Fruit fly (Drosophila melanogaster) whole organism, embryonic: ENCODE results near the gene sad.

Experiments used
- BtbVII ChIP-seq: fragments of 200-800 bp; sonication (Bioruptor generic); optimal IDR thresholded peaks from 3 replicates; lab custom pipeline; 2017; ENCODE audit warnings: missing biosample characterization, mild to moderate bottlenecking, missing genetic modification characterization
- CG10366 ChIP-seq: fragments of 200-800 bp; sonication (Bioruptor generic); IDR thresholded peaks from 2 replicates; pipeline ENCODE4 v1.3.6; 2022; ENCODE audit warnings: missing biosample characterization, missing genetic modification characterization
- CG12219 ChIP-seq: fragments of 200-800 bp; sonication (Bioruptor generic); optimal IDR thresholded peaks from 3 replicates; lab custom pipeline; 2018; ENCODE audit warnings: missing biosample characterization, mild to moderate bottlenecking, missing genetic modification characterization
- CG13775 ChIP-seq: fragments of 200-800 bp; sonication (Bioruptor generic); optimal IDR thresholded peaks from 3 replicates; lab custom pipeline; 2017; ENCODE audit warnings: missing biosample characterization, mild to moderate bottlenecking, missing genetic modification characterization
- CG15269 ChIP-seq: fragments of 200-800 bp; sonication (Bioruptor generic); optimal IDR thresholded peaks from 2 replicates; lab custom pipeline; 2018; ENCODE audit warnings: missing biosample characterization, mild to moderate bottlenecking, missing genetic modification characterization, moderate library complexity
- CG16779 ChIP-seq: fragments of 200-800 bp; sonication (Bioruptor generic); IDR thresholded peaks from 2 replicates; pipeline ENCODE4 v1.3.6; 2022; ENCODE audit warnings: missing biosample characterization, missing genetic modification characterization
- CG30020 ChIP-seq: fragments of 200-800 bp; optimal IDR thresholded peaks from 2 replicates; lab custom pipeline; 2019; ENCODE audit warnings: missing biosample characterization, mild to moderate bottlenecking, missing genetic modification characterization, moderate library complexity
- CG4424 ChIP-seq: fragments of 200-800 bp; sonication (Bioruptor generic); optimal IDR thresholded peaks from 3 replicates; lab custom pipeline; 2016; ENCODE audit warnings: missing biosample characterization, missing genetic modification characterization
- CG8944 ChIP-seq: fragments of 200-800 bp; sonication (Bioruptor generic); optimal IDR thresholded peaks from 3 replicates; lab custom pipeline; 2016; ENCODE audit warnings: missing biosample characterization, missing genetic modification characterization
- CG9437 ChIP-seq: fragments of 200-800 bp; sonication (Bioruptor generic); optimal IDR thresholded peaks from 2 replicates; lab custom pipeline; 2018; ENCODE audit warnings: missing biosample characterization, mild to moderate bottlenecking, missing genetic modification characterization
- Chrac-16 ChIP-seq: fragments of 200-800 bp; sonication (Bioruptor generic); optimal IDR thresholded peaks from 3 replicates; lab custom pipeline; 2016; ENCODE audit warnings: missing biosample characterization, missing genetic modification characterization
- D19A ChIP-seq: fragments of 200-800 bp; optimal IDR thresholded peaks from 3 replicates; lab custom pipeline; 2019; ENCODE audit warnings: missing biosample characterization, mild to moderate bottlenecking, missing genetic modification characterization, moderate library complexity
- E2f1 ChIP-seq: fragments of 200-800 bp; sonication (Bioruptor generic); IDR thresholded peaks from 2 replicates; pipeline ENCODE4 v1.3.6; 2022; ENCODE audit warnings: missing biosample characterization, missing genetic modification characterization
- Hand ChIP-seq: fragments of 200-800 bp; sonication (Bioruptor generic); optimal IDR thresholded peaks from 2 replicates; lab custom pipeline; 2017; ENCODE audit warnings: mild to moderate bottlenecking, missing biosample characterization, missing genetic modification reagents, missing genetic modification characterization
- Kr ChIP-seq: fragments of 200-800 bp; sonication (Bioruptor generic); optimal IDR thresholded peaks from 2 replicates; lab custom pipeline; 2017; ENCODE audit warnings: missing biosample characterization, mild to moderate bottlenecking, missing genetic modification characterization
- Ptx1 ChIP-seq: fragments of 200-800 bp; sonication (Bioruptor generic); IDR thresholded peaks from 2 replicates; pipeline ENCODE4 v1.3.6; 2022; ENCODE audit warnings: missing biosample characterization, missing genetic modification characterization
- Rfx ChIP-seq: fragments of 200-800 bp; sonication (Bioruptor generic); IDR thresholded peaks from 2 replicates; pipeline ENCODE4 v1.3.6; 2022; ENCODE audit warnings: missing biosample characterization, missing genetic modification characterization
- Sry-δ ChIP-seq: fragments of 200-800 bp; sonication (Bioruptor generic); optimal IDR thresholded peaks from 2 replicates; lab custom pipeline; 2016; ENCODE audit warnings: missing biosample characterization, missing genetic modification characterization
- Xbp1 ChIP-seq: fragments of 200-800 bp; sonication (Bioruptor generic); optimal IDR thresholded peaks from 3 replicates; lab custom pipeline; 2016; ENCODE audit warnings: missing biosample characterization, mild to moderate bottlenecking, missing genetic modification characterization
- ap ChIP-seq: fragments of 200-800 bp; sonication (Bioruptor generic); IDR thresholded peaks from 2 replicates; pipeline ENCODE4 v1.3.6; 2022; ENCODE audit warnings: missing biosample characterization, missing genetic modification characterization
- ato ChIP-seq: fragments of 200-800 bp; sonication (Bioruptor generic); IDR thresholded peaks from 2 replicates; pipeline ENCODE4 v1.3.6; 2022; ENCODE audit warnings: missing biosample characterization, missing genetic modification characterization; ENCODE audit not compliant: partially characterized antibody
- bab2 ChIP-seq: fragments of 200-800 bp; sonication (Bioruptor generic); optimal IDR thresholded peaks from 2 replicates; lab custom pipeline; 2016; ENCODE audit warnings: missing biosample characterization, missing genetic modification characterization
- bsh ChIP-seq, 2 experiments: fragments of 200-800 bp; sonication (Bioruptor generic); optimal IDR thresholded peaks; 2 replicates each; lab custom pipeline; 2017 to 2018; ENCODE audit warnings: mild to moderate bottlenecking in 2 of 2, missing biosample characterization in 2 of 2, missing genetic modification characterization in 2 of 2, moderate library complexity in 1 of 2
- dmrt99B ChIP-seq: fragments of 200-800 bp; sonication (Bioruptor generic); optimal IDR thresholded peaks from 2 replicates; lab custom pipeline; 2018; ENCODE audit warnings: missing biosample characterization, mild to moderate bottlenecking, missing genetic modification characterization, moderate library complexity
- dysf ChIP-seq: fragments of 200-800 bp; sonication (Bioruptor generic); IDR thresholded peaks from 3 replicates; pipeline ENCODE4 v1.3.6; 2022; ENCODE audit warnings: missing biosample characterization, missing genetic modification characterization
- fd96Cb ChIP-seq: fragments of 200-800 bp; sonication (Bioruptor generic); optimal IDR thresholded peaks from 2 replicates; lab custom pipeline; 2018; ENCODE audit warnings: missing biosample characterization, mild to moderate bottlenecking, missing genetic modification characterization, moderate library complexity
- grau ChIP-seq: fragments of 200-800 bp; optimal IDR thresholded peaks from 3 replicates; lab custom pipeline; 2019; ENCODE audit warnings: missing biosample characterization, mild to moderate bottlenecking, missing genetic modification characterization, moderate library complexity
- insv ChIP-seq, 2 experiments: fragments of 200-800 bp; sonication (Bioruptor generic); optimal IDR thresholded peaks; 3 replicates each; lab custom pipeline; 2016 to 2018; ENCODE audit warnings: missing biosample characterization in 2 of 2, missing genetic modification characterization in 2 of 2
- mam ChIP-seq: fragments of 200-800 bp; sonication (Bioruptor generic); optimal IDR thresholded peaks from 3 replicates; lab custom pipeline; 2016; ENCODE audit warnings: missing biosample characterization, missing genetic modification characterization
- nerfin-2 ChIP-seq: fragments of 200-800 bp; sonication (Bioruptor generic); IDR thresholded peaks from 2 replicates; pipeline ENCODE4 v1.3.6; 2022; ENCODE audit warnings: missing biosample characterization, missing genetic modification characterization; ENCODE audit not compliant: partially characterized antibody
- nmo ChIP-seq: fragments of 200-800 bp; sonication (Bioruptor generic); optimal IDR thresholded peaks from 2 replicates; lab custom pipeline; 2018; ENCODE audit warnings: missing biosample characterization, mild to moderate bottlenecking, missing genetic modification characterization, moderate library complexity
- org-1 ChIP-seq: fragments of 200-800 bp; sonication (Bioruptor generic); optimal IDR thresholded peaks from 2 replicates; lab custom pipeline; 2017; ENCODE audit warnings: missing biosample characterization, missing genetic modification characterization
- p53 ChIP-seq: fragments of 200-800 bp; sonication (Bioruptor generic); optimal IDR thresholded peaks from 2 replicates; lab custom pipeline; 2016; ENCODE audit warnings: missing biosample characterization, missing genetic modification characterization
- peb ChIP-seq: fragments of 200-800 bp; sonication (Bioruptor generic); IDR thresholded peaks from 2 replicates; pipeline ENCODE4 v1.3.6; 2022; ENCODE audit warnings: missing biosample characterization, missing genetic modification characterization
- pzg ChIP-seq: fragments of 200-800 bp; sonication (Bioruptor generic); optimal IDR thresholded peaks from 3 replicates; lab custom pipeline; 2018; ENCODE audit warnings: missing biosample characterization, mild to moderate bottlenecking, missing genetic modification characterization, moderate library complexity
- slbo ChIP-seq: fragments of 200-800 bp; sonication (Bioruptor generic); IDR thresholded peaks from 2 replicates; pipeline ENCODE4 v1.3.6; 2022; ENCODE audit warnings: missing biosample characterization, missing genetic modification characterization
- tgo ChIP-seq: fragments of 200-800 bp; sonication (Bioruptor generic); IDR thresholded peaks from 3 replicates; pipeline ENCODE4 v1.3.6; 2022; ENCODE audit warnings: missing biosample characterization, missing genetic modification characterization
- tll ChIP-seq, 2 experiments: fragments of 200-800 bp in 1 of 2; fragments of >200 bp in 1 of 2; sonication (Bioruptor generic) in 1 of 2; optimal IDR thresholded peaks; 2 replicates each; lab custom pipeline; 2017 to 2019; ENCODE audit warnings: missing biosample characterization in 2 of 2, missing genetic modification characterization in 2 of 2, mild to moderate bottlenecking in 1 of 2, moderate library complexity in 1 of 2
- zfh1 ChIP-seq: fragments of 200-800 bp; sonication (Bioruptor generic); IDR thresholded peaks from 3 replicates; pipeline ENCODE4 v1.3.6; 2022; ENCODE audit warnings: missing biosample characterization, missing genetic modification characterization

The sad gene

DNA sequence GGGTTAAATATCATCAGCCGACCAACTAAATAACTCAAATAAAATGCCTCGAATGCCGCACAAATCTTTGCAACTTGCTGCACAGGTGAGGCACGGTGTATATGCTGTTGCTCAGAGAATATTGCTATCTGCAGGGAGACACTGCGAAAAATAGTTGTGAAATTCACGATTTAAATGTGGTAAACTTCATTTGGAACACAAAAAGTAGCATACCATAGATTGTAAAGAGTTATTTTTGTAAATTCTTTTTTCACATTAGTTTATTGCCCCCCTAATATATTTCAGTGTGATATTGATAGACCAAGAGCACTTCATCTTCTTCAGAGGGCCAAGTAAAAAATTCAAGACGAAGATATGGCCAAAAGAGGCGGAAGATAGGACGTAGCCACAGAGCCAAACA, 43.6 kb downstream of the sad start (continued):
- peak; percentile 21; the same call in 1 of the 2 replicates for TF ChIP-seq CG10366 (GFP tag; lab: Robert Waterston, UW)
- TF ChIP-seq Rfx (GFP tag; lab: Robert Waterston, UW), result peak; percentile 48; the same call in 1 of the 2 replicates
- TF ChIP-seq peb (GFP tag; lab: Robert Waterston, UW), result 0 out of 2 replicates have a peak, but pooled peaks have one; percentile 19
- TF ChIP-seq ato, result no peak
- TF ChIP-seq insv (GFP tag; optimal IDR thresholded peaks at IDR 0.05; lab: Kevin White, UChicago), result no peak
- peak; percentile 26 for TF ChIP-seq CG4424 (GFP tag; lab: Kevin White, UChicago)
- no peak for TF ChIP-seq org-1
- peak; percentile 57 for TF ChIP-seq dmrt99B
- peak; percentile 46; the same call in 2 of the 3 replicates for TF ChIP-seq tgo (GFP tag; lab: Robert Waterston, UW)
- peak; percentile 30 for TF ChIP-seq Xbp1 (GFP tag; lab: Kevin White, UChicago)
- TF ChIP-seq CG9437, result no peak
- TF ChIP-seq Kr (GFP tag; lab: Kevin White, UChicago), result no peak
- TF ChIP-seq grau (tag; lab: Kevin White, UChicago), result no peak
- no peak for TF ChIP-seq CG16779 (GFP tag; lab: Robert Waterston, UW)
- TF ChIP-seq tll (GFP tag; optimal IDR thresholded peaks at IDR 0.05; lab: Kevin White, UChicago), result no peak
- TF ChIP-seq E2f1 (GFP tag; lab: Robert Waterston, UW), result 0 out of 2 replicates have a peak, but pooled peaks have one; percentile 31
- no peak for TF ChIP-seq mam (GFP tag; lab: Kevin White, UChicago)
- 0 out of 2 replicates have a peak, but pooled peaks have one; percentile 17 for TF ChIP-seq ap (GFP tag; lab: Robert Waterston, UW)
- TF ChIP-seq BtbVII (GFP tag; lab: Kevin White, UChicago), result peak; percentile 25
- TF ChIP-seq slbo (GFP tag; lab: Robert Waterston, UW), result peak; percentile 43; the same call in 1 of the 2 replicates
- TF ChIP-seq CG15269 (tag; lab: Kevin White, UChicago), result peak; percentile 26
- TF ChIP-seq bsh (GFP tag; optimal IDR thresholded peaks at IDR 0.05; lab: Kevin White, UChicago), result peak in 1 of 2 experiments; percentile 68
- TF ChIP-seq dysf (GFP tag; lab: Robert Waterston, UW), result peak; percentile 62; the same call in 2 of the 3 replicates
- no peak for TF ChIP-seq Hand
- TF ChIP-seq D19A (tag; lab: Kevin White, UChicago), result no peak
- no peak for TF ChIP-seq CG30020
- TF ChIP-seq p53 (GFP tag; lab: Kevin White, UChicago), result no peak
- peak; percentile 0 for TF ChIP-seq Chrac-16
- TF ChIP-seq Ptx1 (GFP tag; lab: Robert Waterston, UW), result peak; percentile 52
- peak; percentile 11 for TF ChIP-seq CG13775 (GFP tag; lab: Kevin White, UChicago)
- no peak for TF ChIP-seq bab2 (GFP tag; lab: Kevin White, UChicago)
- peak; percentile 33 for TF ChIP-seq nmo (GFP tag; lab: Kevin White, UChicago)
- TF ChIP-seq nerfin-2 (GFP tag; lab: Robert Waterston, UW), result no peak
- no peak for TF ChIP-seq fd96Cb
- peak; percentile 44; the same call in 1 of the 3 replicates for TF ChIP-seq zfh1 (GFP tag; lab: Robert Waterston, UW)
- no peak for TF ChIP-seq pzg (GFP tag; lab: Kevin White, UChicago)
- no peak for TF ChIP-seq Sry-δ (GFP tag; lab: Kevin White, UChicago)
- no peak for TF ChIP-seq CG8944 (GFP tag; lab: Kevin White, UChicago)
- peak; percentile 12 for TF ChIP-seq CG12219 (GFP tag; lab: Kevin White, UChicago)
